Worm (Caenorhabditis elegans) whole organism, early embryonic: ENCODE data around the gene gtf-2F1.

Source experiments
- B0310.2 ChIP-seq: sonication (generic microtip); optimal IDR thresholded peaks from 2 replicates; lab custom pipeline; 2016; ENCODE audit warnings: mild to moderate bottlenecking, missing genetic modification characterization, missing compliant biosample characterization
- F13C5.2 ChIP-seq: sonication (generic microtip); optimal IDR thresholded peaks from 2 replicates; lab custom pipeline; 2017; ENCODE audit warnings: mild to moderate bottlenecking, missing genetic modification characterization, inconsistent platforms, missing compliant biosample characterization
- aly-1 ChIP-seq: sonication (generic microtip); optimal IDR thresholded peaks from 2 replicates; lab custom pipeline; 2016; ENCODE audit warnings: missing genetic modification characterization, missing compliant biosample characterization
- ama-1 ChIP-seq: fragments of 150-350 bp; optimal IDR thresholded peaks from 2 replicates; lab custom pipeline; 2014
- ceh-13 ChIP-seq: fragments of 200-800 bp; sonication (Bioruptor generic); optimal IDR thresholded peaks from 2 replicates; lab custom pipeline; 2018; ENCODE audit warnings: mild to moderate bottlenecking, missing genetic modification characterization, missing compliant biosample characterization
- ceh-36 ChIP-seq: sonication (generic microtip); optimal IDR thresholded peaks from 2 replicates; lab custom pipeline; 2016; ENCODE audit warnings: missing genetic modification characterization, inconsistent platforms, missing compliant biosample characterization
- ets-7 ChIP-seq: sonication (generic microtip); optimal IDR thresholded peaks from 2 replicates; lab custom pipeline; 2016; ENCODE audit warnings: missing genotype, missing genetic modification characterization, missing compliant biosample characterization
- flt-1 ChIP-seq: fragments of 200-800 bp; sonication (Bioruptor generic); IDR thresholded peaks from 2 replicates; pipeline ENCODE4 v1.3.6; 2022; ENCODE audit warnings: missing genetic modification characterization, missing compliant biosample characterization
- hmbx-1 ChIP-seq: sonication (generic microtip); optimal IDR thresholded peaks from 2 replicates; lab custom pipeline; 2016; ENCODE audit warnings: mild to moderate bottlenecking, missing genetic modification characterization, missing compliant biosample characterization
- hmg-4 ChIP-seq: fragments of 200-800 bp; sonication (Bioruptor generic); optimal IDR thresholded peaks from 2 replicates; lab custom pipeline; 2018; ENCODE audit warnings: mild to moderate bottlenecking, missing genetic modification characterization, missing compliant biosample characterization
- hnd-1 ChIP-seq: sonication (generic microtip); optimal IDR thresholded peaks from 2 replicates; lab custom pipeline; 2016; ENCODE audit warnings: missing genetic modification characterization, missing compliant biosample characterization
- pes-1 ChIP-seq: fragments of 200-800 bp; sonication (Bioruptor generic); IDR thresholded peaks from 2 replicates; pipeline ENCODE4 v1.3.6; 2022; ENCODE audit warnings: missing genetic modification reagents, missing genetic modification characterization, missing compliant biosample characterization
- scrt-1 ChIP-seq: fragments of 200-800 bp; sonication (Bioruptor generic); IDR thresholded peaks from 2 replicates; pipeline ENCODE4 v1.3.6; 2022; ENCODE audit warnings: missing genetic modification characterization, missing compliant biosample characterization
- sea-1 ChIP-seq: fragments of 200-800 bp; sonication (Bioruptor generic); conservative IDR thresholded peaks from 2 replicates; pipeline ENCODE4 v1.3.6; 2022; ENCODE audit warnings: missing genetic modification characterization, missing compliant biosample characterization
- tbx-11 ChIP-seq: fragments of 200-800 bp; sonication (Bioruptor generic); IDR thresholded peaks from 2 replicates; pipeline ENCODE4 v1.3.6; 2022; ENCODE audit warnings: missing genetic modification characterization, missing compliant biosample characterization
- tbx-37 ChIP-seq: fragments of 200-800 bp; sonication (Bioruptor generic); conservative IDR thresholded peaks from 2 replicates; pipeline ENCODE4 v1.3.6; 2022; ENCODE audit warnings: missing genetic modification reagents, missing genetic modification characterization, missing compliant biosample characterization
- tra-4 ChIP-seq: sonication (generic microtip); optimal IDR thresholded peaks from 2 replicates; lab custom pipeline; 2017; ENCODE audit warnings: missing genetic modification characterization, missing compliant biosample characterization

The gtf-2F1 gene

DNA sequence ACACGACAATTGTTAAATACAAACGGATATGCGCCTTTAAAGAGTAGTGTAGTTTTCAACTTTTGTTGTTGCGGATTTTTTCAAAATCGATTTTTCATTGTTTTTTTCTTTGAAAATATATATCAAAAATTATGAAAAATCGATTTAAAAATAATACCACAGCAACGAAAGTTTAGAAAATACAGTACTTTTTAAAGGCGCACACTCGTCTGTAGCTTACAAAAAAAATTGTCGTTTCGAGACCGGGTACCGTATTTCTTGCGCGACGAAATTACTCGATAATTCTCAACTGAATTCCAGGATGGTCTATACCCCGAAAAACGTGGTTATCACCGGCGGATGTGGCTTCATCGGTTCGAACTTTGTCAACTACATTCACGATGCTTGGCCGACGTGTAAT is 6.6 kb upstream of the gtf-2F1 start, which contains the start of gene rml-4:
TSS of gene rml-4 (plus strand) at position 301 of the 400 bp plus-strand sequence.
- TF ChIP-seq hnd-1 (tag; lab: Kevin White, UChicago), result no peak
- TF ChIP-seq sea-1, result no peak
- TF ChIP-seq aly-1 (tag; lab: Kevin White, UChicago), result no peak
- TF ChIP-seq scrt-1 (GFP tag; lab: Robert Waterston, UW), result no peak
- TF ChIP-seq hmbx-1 (tag; lab: Kevin White, UChicago), result no peak
- TF ChIP-seq tra-4 (tag; lab: Kevin White, UChicago), result no peak
- TF ChIP-seq ceh-36 (tag; lab: Kevin White, UChicago), result no peak
- TF ChIP-seq pes-1 (GFP tag; lab: Robert Waterston, UW), result no peak
- no peak for TF ChIP-seq ama-1
- no peak for TF ChIP-seq flt-1 (GFP tag; lab: Robert Waterston, UW)
- TF ChIP-seq hmg-4 (GFP tag; lab: Kevin White, UChicago), result no peak
- no peak for TF ChIP-seq ceh-13 (GFP tag; lab: Kevin White, UChicago)
- no peak for TF ChIP-seq tbx-11 (GFP tag; lab: Robert Waterston, UW)

ce11 chrII:4297259-4297658 is 4.1 kb upstream of the gtf-2F1 start:
- no peak for TF ChIP-seq tbx-11 (GFP tag; lab: Robert Waterston, UW)
- TF ChIP-seq aly-1 (tag; lab: Kevin White, UChicago), result no peak
- no peak for TF ChIP-seq tra-4 (tag; lab: Kevin White, UChicago)
- no peak for TF ChIP-seq scrt-1 (GFP tag; lab: Robert Waterston, UW)
- TF ChIP-seq ets-7, result no peak
- TF ChIP-seq sea-1, result no peak
- no peak for TF ChIP-seq ceh-36 (tag; lab: Kevin White, UChicago)
- TF ChIP-seq ceh-13 (GFP tag; lab: Kevin White, UChicago), result no peak
- no peak for TF ChIP-seq ama-1
- TF ChIP-seq flt-1 (GFP tag; lab: Robert Waterston, UW), result no peak
- no peak for TF ChIP-seq tbx-37 (GFP tag; lab: Robert Waterston, UW)
- no peak for TF ChIP-seq B0310.2
- no peak for TF ChIP-seq F13C5.2 (tag; lab: Kevin White, UChicago)

DNA sequence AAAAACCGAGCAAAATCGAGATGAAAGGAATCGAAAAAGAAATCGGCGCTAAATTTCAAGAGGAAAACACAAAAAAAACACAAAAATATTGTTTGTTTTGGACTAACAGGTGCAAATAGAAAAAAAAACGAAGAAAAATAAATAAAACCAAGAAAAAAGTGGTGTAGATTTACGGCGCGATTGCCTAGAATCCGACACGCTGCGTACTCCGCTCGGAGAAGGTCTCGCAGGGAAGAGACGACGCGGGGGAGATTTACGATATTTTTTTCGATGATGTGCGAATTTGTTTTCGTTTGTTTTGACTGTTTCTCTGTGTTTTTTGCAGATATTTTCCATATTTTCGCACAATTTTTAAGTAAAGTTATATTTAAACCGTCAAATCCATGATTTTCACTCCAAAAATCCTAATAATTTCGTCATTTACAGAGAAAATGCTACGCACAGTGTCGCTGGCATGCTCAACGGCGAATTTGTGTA is 2.1 kb upstream of the gtf-2F1 start, which contains the start of gene sco-1:
TSS of gene sco-1 (plus strand) at position 427 of the 477 bp plus-strand sequence.
- TF ChIP-seq ceh-36 (tag; lab: Kevin White, UChicago), result no peak
- TF ChIP-seq ets-7, result no peak
- TF ChIP-seq F13C5.2 (tag; lab: Kevin White, UChicago), result peak; percentile 75
- peak; percentile 70; the same call in 1 of the 2 replicates for TF ChIP-seq tbx-37 (GFP tag; lab: Robert Waterston, UW)
- peak; percentile 65 for TF ChIP-seq hmg-4 (GFP tag; lab: Kevin White, UChicago)
- peak; percentile 20 for TF ChIP-seq B0310.2
- TF ChIP-seq sea-1, result 0 out of 2 replicates have a peak, but pooled peaks have one; percentile 56
- TF ChIP-seq flt-1 (GFP tag; lab: Robert Waterston, UW), result peak; percentile 45; the same call in 1 of the 2 replicates
- peak; percentile 66 for TF ChIP-seq pes-1 (GFP tag; lab: Robert Waterston, UW)

- no peak for TF ChIP-seq ets-7
Observed at ce11 chrII:4306921-4307630, 5.7 kb downstream of the gtf-2F1 start, which contains the start of gene Y52E8A.3. Y52E8A.3 (minus strand) TSS chrII:4306971.

DNA sequence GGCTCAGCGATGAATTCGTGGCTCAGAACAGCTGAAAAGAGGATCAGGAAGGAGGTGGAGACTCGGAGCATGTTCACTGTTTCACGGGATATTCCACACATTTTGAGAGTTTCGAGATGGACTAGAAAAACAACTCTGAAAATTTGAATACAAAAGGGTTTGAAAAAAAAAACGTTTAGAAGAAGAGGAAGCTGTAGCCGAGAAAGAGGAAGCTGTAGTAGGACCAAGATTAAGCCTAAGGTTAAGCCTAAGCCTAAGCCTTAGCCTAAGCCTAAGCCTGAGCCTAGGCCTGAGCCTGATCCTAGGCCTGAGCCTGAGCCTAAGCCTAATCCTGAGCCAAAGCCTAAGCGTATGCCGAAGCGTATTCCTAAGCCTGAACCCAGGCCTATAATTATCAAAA is 10.7 kb downstream of the gtf-2F1 start, which contains the start of gene plep-1:
TSS of gene plep-1 (minus strand) at position 101 of the 400 bp plus-strand sequence.
- peak; percentile 39 for TF ChIP-seq ceh-36 (tag; lab: Kevin White, UChicago)
- TF ChIP-seq tbx-11 (GFP tag; lab: Robert Waterston, UW), result no peak

DNA sequence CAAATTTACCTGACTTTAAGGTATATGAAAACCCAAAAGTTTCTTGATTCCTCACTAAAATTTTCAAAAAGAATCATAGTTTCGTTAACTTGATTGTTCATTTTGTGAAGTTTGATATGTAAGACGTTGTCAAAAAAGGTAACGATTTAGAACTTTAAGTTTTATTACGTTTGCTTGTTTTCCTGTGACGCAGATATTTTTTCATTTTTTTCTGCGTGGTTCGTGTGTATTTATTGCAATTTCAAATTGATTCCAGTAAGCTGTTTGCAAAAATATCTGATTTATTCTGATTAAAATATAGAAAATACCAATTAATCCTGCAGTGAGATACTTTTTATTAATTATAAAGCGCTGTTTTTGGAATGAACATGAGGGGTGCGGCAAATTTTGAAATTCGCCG is 14.6 kb downstream of the gtf-2F1 start, which contains the start of gene srw-40:
TSS of gene srw-40 (minus strand) at position 101 of the 400 bp plus-strand sequence.
- TF ChIP-seq ama-1, result no peak
- TF ChIP-seq ceh-36 (tag; lab: Kevin White, UChicago), result no peak
- TF ChIP-seq tbx-37 (GFP tag; lab: Robert Waterston, UW), result no peak
- no peak for TF ChIP-seq scrt-1 (GFP tag; lab: Robert Waterston, UW)
- TF ChIP-seq B0310.2, result no peak
- no peak for TF ChIP-seq aly-1 (tag; lab: Kevin White, UChicago)
- TF ChIP-seq hmg-4 (GFP tag; lab: Kevin White, UChicago), result no peak
- no peak for TF ChIP-seq flt-1 (GFP tag; lab: Robert Waterston, UW)
- no peak for TF ChIP-seq pes-1 (GFP tag; lab: Robert Waterston, UW)
- TF ChIP-seq hmbx-1 (tag; lab: Kevin White, UChicago), result no peak
- no peak for TF ChIP-seq hnd-1 (tag; lab: Kevin White, UChicago)
- TF ChIP-seq tra-4 (tag; lab: Kevin White, UChicago), result no peak
- TF ChIP-seq tbx-11 (GFP tag; lab: Robert Waterston, UW), result no peak
- no peak for TF ChIP-seq ceh-13 (GFP tag; lab: Kevin White, UChicago)
- no peak for TF ChIP-seq sea-1
- TF ChIP-seq F13C5.2 (tag; lab: Kevin White, UChicago), result no peak
- no peak for TF ChIP-seq ets-7

DNA sequence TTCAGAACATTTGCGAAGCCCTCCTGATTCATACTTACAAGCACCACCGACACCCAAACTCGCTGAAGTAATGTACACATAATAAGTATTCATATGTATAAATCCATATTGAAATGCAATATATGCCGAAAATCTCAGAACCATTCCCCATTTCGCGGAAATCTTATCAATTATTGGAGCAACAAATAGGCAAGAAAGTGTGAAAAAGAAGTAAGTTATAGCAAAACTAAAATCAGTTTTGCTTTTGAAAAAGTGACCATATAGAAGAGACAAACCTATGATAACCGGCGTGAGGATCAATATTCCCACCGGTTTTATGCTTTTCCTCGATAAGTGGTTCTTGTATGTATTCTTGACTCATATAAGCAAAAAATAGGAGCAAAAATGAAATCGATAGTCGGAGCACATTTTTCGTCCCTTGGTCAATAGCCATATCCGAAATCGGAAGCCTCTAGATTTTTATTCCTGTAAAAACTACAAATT is 18.2 kb downstream of the gtf-2F1 start, which contains the start of gene Y52E8A.6:
TSS of gene Y52E8A.6 (minus strand) at position 433 of the 483 bp plus-strand sequence.
- TF ChIP-seq aly-1 (tag; lab: Kevin White, UChicago) (no peak), hnd-1 (tag; lab: Kevin White, UChicago) (no peak)
